Fruit fly (Drosophila melanogaster) whole organism, embryonic: ENCODE data around the gene CG13949.

Experiments
- B-H2 ChIP-seq: fragments of 200-800 bp; sonication (Bioruptor generic); optimal IDR thresholded peaks from 2 replicates; lab custom pipeline; 2018; ENCODE audit warnings: missing biosample characterization, mild to moderate bottlenecking, missing genetic modification characterization
- BEAF-32 ChIP-seq: fragments of 200-800 bp; sonication (Bioruptor generic); optimal IDR thresholded peaks from 3 replicates; lab custom pipeline; 2017; ENCODE audit warnings: missing biosample characterization, missing genetic modification characterization, mild to moderate bottlenecking, moderate library complexity, missing genetic modification reagents
- CG10431 ChIP-seq: fragments of 200-800 bp; sonication (Bioruptor generic); optimal IDR thresholded peaks from 3 replicates; lab custom pipeline; 2018; ENCODE audit warnings: missing biosample characterization, mild to moderate bottlenecking, missing genetic modification characterization
- CG10462 ChIP-seq: fragments of 200-800 bp; sonication (Bioruptor generic); optimal IDR thresholded peaks from 2 replicates; lab custom pipeline; 2016; ENCODE audit warnings: missing biosample characterization, missing genetic modification characterization
- CG11504 ChIP-seq: fragments of 200-800 bp; sonication (Bioruptor generic); optimal IDR thresholded peaks from 3 replicates; lab custom pipeline; 2019; ENCODE audit warnings: missing biosample characterization, mild to moderate bottlenecking, missing genetic modification characterization, moderate library complexity
- CG11560 ChIP-seq: fragments of 200-800 bp; sonication (Bioruptor generic); IDR thresholded peaks from 3 replicates; pipeline ENCODE4 v1.3.6; 2022; ENCODE audit warnings: missing biosample characterization, missing genetic modification characterization
- CG15011 ChIP-seq: fragments of 200-800 bp; sonication (Bioruptor generic); optimal IDR thresholded peaks from 3 replicates; lab custom pipeline; 2018; ENCODE audit warnings: missing biosample characterization, mild to moderate bottlenecking, missing genetic modification characterization
- CG15073 ChIP-seq: fragments of 200-800 bp; sonication (Bioruptor generic); optimal IDR thresholded peaks from 2 replicates; lab custom pipeline; 2016; ENCODE audit warnings: missing biosample characterization, missing genetic modification characterization
- CG1529 ChIP-seq: fragments of 200-800 bp; sonication (Bioruptor generic); optimal IDR thresholded peaks from 3 replicates; lab custom pipeline; 2018; ENCODE audit warnings: missing biosample characterization, missing genetic modification characterization
- CG34224 ChIP-seq: fragments of 200-800 bp; sonication (Bioruptor generic); IDR thresholded peaks from 3 replicates; pipeline ENCODE4 v1.3.6; 2022; ENCODE audit warnings: missing biosample characterization, missing genetic modification characterization; ENCODE audit not compliant: partially characterized antibody
- CG4820 ChIP-seq: fragments of 200-800 bp; sonication (Bioruptor generic); optimal IDR thresholded peaks from 3 replicates; lab custom pipeline; 2016; ENCODE audit warnings: missing biosample characterization, missing genetic modification characterization
- CG4854 ChIP-seq: fragments of 200-800 bp; sonication (Bioruptor generic); optimal IDR thresholded peaks from 2 replicates; lab custom pipeline; 2016; ENCODE audit warnings: missing biosample characterization, missing genetic modification characterization, inconsistent platforms
- CG7745 ChIP-seq: fragments of 200-800 bp; sonication (Bioruptor generic); optimal IDR thresholded peaks from 2 replicates; lab custom pipeline; 2018; ENCODE audit warnings: missing biosample characterization, mild to moderate bottlenecking, missing genetic modification characterization, moderate library complexity
- CG7987 ChIP-seq: fragments of 200-800 bp; sonication (Bioruptor generic); optimal IDR thresholded peaks from 2 replicates; lab custom pipeline; 2018; ENCODE audit warnings: missing biosample characterization, mild to moderate bottlenecking, missing genetic modification characterization, moderate library complexity
- CG9609 ChIP-seq: fragments of 200-800 bp; sonication (Bioruptor generic); optimal IDR thresholded peaks from 3 replicates; lab custom pipeline; 2016; ENCODE audit warnings: missing biosample characterization, missing genetic modification characterization
- CkIIα-i1 ChIP-seq: fragments of 200-800 bp; sonication (Bioruptor generic); IDR thresholded peaks from 2 replicates; pipeline ENCODE4 v1.3.6; 2022; ENCODE audit warnings: missing biosample characterization, missing genetic modification characterization
- D ChIP-seq, 2 experiments: fragments of 200-800 bp in 1 of 2; fragments of >200 bp in 1 of 2; sonication (Bioruptor generic) in 1 of 2; optimal IDR thresholded peaks; 2 replicates in 1 of 2; 3 replicates in 1 of 2; lab custom pipeline; 2017; ENCODE audit warnings: mild to moderate bottlenecking in 1 of 2, missing biosample characterization in 1 of 2, missing genetic modification characterization in 1 of 2, missing genetic modification reagents in 1 of 2
- Eip74EF ChIP-seq, 2 experiments: fragments of 200-800 bp in 1 of 2; fragments of >200 bp in 1 of 2; sonication (Bioruptor generic) in 1 of 2; optimal IDR thresholded peaks; 2 replicates each; lab custom pipeline; 2017 to 2019; ENCODE audit warnings: missing biosample characterization in 2 of 2, missing genetic modification characterization in 2 of 2, mild to moderate bottlenecking in 1 of 2, moderate library complexity in 1 of 2
- Elba2 ChIP-seq: fragments of 200-800 bp; sonication (Bioruptor generic); optimal IDR thresholded peaks from 3 replicates; lab custom pipeline; 2016; ENCODE audit warnings: missing biosample characterization, missing genetic modification characterization
- Ets97D ChIP-seq: fragments of 200-800 bp; sonication (Bioruptor generic); optimal IDR thresholded peaks from 3 replicates; lab custom pipeline; 2016; ENCODE audit warnings: missing biosample characterization, missing genetic modification characterization
- H2.0 ChIP-seq: fragments of 200-800 bp; sonication (Bioruptor generic); IDR thresholded peaks from 2 replicates; pipeline ENCODE4 v1.3.6; 2022; ENCODE audit warnings: missing biosample characterization, missing genetic modification characterization
- HmgD ChIP-seq: fragments of 200-800 bp; sonication (Bioruptor generic); optimal IDR thresholded peaks from 3 replicates; lab custom pipeline; 2016; ENCODE audit warnings: missing biosample characterization, missing genetic modification characterization
- Oli ChIP-seq: fragments of 200-800 bp; sonication (Bioruptor generic); optimal IDR thresholded peaks from 2 replicates; lab custom pipeline; 2018; ENCODE audit warnings: missing biosample characterization, mild to moderate bottlenecking, missing genetic modification characterization, moderate library complexity
- Side ChIP-seq: fragments of 200-800 bp; sonication (Bioruptor generic); optimal IDR thresholded peaks from 2 replicates; lab custom pipeline; 2016; ENCODE audit warnings: missing biosample characterization, missing genetic modification characterization
- Sry-β ChIP-seq: fragments of 200-800 bp; sonication (Bioruptor generic); optimal IDR thresholded peaks from 2 replicates; lab custom pipeline; 2018; ENCODE audit warnings: missing biosample characterization, mild to moderate bottlenecking, missing genetic modification characterization, moderate library complexity
- ac ChIP-seq: fragments of 200-800 bp; sonication (Bioruptor generic); optimal IDR thresholded peaks from 3 replicates; lab custom pipeline; 2017; ENCODE audit warnings: missing biosample characterization, mild to moderate bottlenecking, missing genetic modification characterization
- ara ChIP-seq: fragments of 200-800 bp; sonication (Bioruptor generic); IDR thresholded peaks from 2 replicates; pipeline ENCODE4 v1.3.6; 2022; ENCODE audit warnings: missing biosample characterization, missing genetic modification characterization
- ato ChIP-seq: fragments of 200-800 bp; sonication (Bioruptor generic); IDR thresholded peaks from 2 replicates; pipeline ENCODE4 v1.3.6; 2022; ENCODE audit warnings: missing biosample characterization, missing genetic modification characterization; ENCODE audit not compliant: partially characterized antibody
- az2 ChIP-seq: fragments of 200-800 bp; sonication (Bioruptor generic); optimal IDR thresholded peaks from 3 replicates; lab custom pipeline; 2016; ENCODE audit warnings: missing biosample characterization, missing genetic modification characterization
- bab2 ChIP-seq: fragments of 200-800 bp; sonication (Bioruptor generic); optimal IDR thresholded peaks from 2 replicates; lab custom pipeline; 2016; ENCODE audit warnings: missing biosample characterization, missing genetic modification characterization
- bcd ChIP-seq: fragments of 200-800 bp; sonication (Bioruptor generic); optimal IDR thresholded peaks from 2 replicates; lab custom pipeline; 2017; ENCODE audit warnings: missing biosample characterization, mild to moderate bottlenecking, missing genetic modification characterization
- crc ChIP-seq: fragments of 200-800 bp; sonication (Bioruptor generic); optimal IDR thresholded peaks from 2 replicates; lab custom pipeline; 2016; ENCODE audit warnings: missing biosample characterization, missing genetic modification characterization
- exex ChIP-seq: fragments of 200-800 bp; sonication (Bioruptor generic); optimal IDR thresholded peaks from 4 replicates; lab custom pipeline; 2018; ENCODE audit warnings: missing biosample characterization, mild to moderate bottlenecking, missing genetic modification characterization, moderate library complexity
- fd96Cb ChIP-seq: fragments of 200-800 bp; sonication (Bioruptor generic); optimal IDR thresholded peaks from 2 replicates; lab custom pipeline; 2018; ENCODE audit warnings: missing biosample characterization, mild to moderate bottlenecking, missing genetic modification characterization, moderate library complexity
- gro ChIP-seq: fragments of 200-800 bp; sonication (Bioruptor generic); optimal IDR thresholded peaks from 2 replicates; lab custom pipeline; 2016; ENCODE audit warnings: missing biosample characterization, missing genetic modification characterization
- insv ChIP-seq, 2 experiments: fragments of 200-800 bp; sonication (Bioruptor generic); optimal IDR thresholded peaks; 3 replicates each; lab custom pipeline; 2016 to 2018; ENCODE audit warnings: missing biosample characterization in 2 of 2, missing genetic modification characterization in 2 of 2
- jumu ChIP-seq: fragments of 200-800 bp; sonication (Bioruptor generic); optimal IDR thresholded peaks from 3 replicates; lab custom pipeline; 2016; ENCODE audit warnings: missing biosample characterization, missing genetic modification characterization
- kay ChIP-seq: fragments of 200-800 bp; sonication (Bioruptor generic); optimal IDR thresholded peaks from 2 replicates; lab custom pipeline; 2016; ENCODE audit warnings: missing biosample characterization, missing genetic modification characterization
- prd ChIP-seq, 3 experiments: fragments of >200 bp in 2 of 3; fragments of 200-800 bp in 1 of 3; sonication (Bioruptor generic) in 1 of 3; optimal IDR thresholded peaks in 2 of 3; IDR thresholded peaks in 1 of 3; 2 replicates in 2 of 3; 3 replicates in 1 of 3; pipeline versions ENCODE4 v1.3.6 to Lab custom; 2017 to 2022; ENCODE audit warnings: missing biosample characterization in 1 of 3, missing genetic modification characterization in 1 of 3
- repo ChIP-seq: fragments of 200-800 bp; sonication (Bioruptor generic); optimal IDR thresholded peaks from 2 replicates; lab custom pipeline; 2016; ENCODE audit warnings: missing biosample characterization, missing genetic modification characterization
- salm ChIP-seq: fragments of 200-800 bp; sonication (Bioruptor generic); optimal IDR thresholded peaks from 2 replicates; lab custom pipeline; 2018; ENCODE audit warnings: missing biosample characterization, mild to moderate bottlenecking, missing genetic modification characterization
- sisA ChIP-seq: fragments of 200-800 bp; sonication (Bioruptor generic); IDR thresholded peaks from 2 replicates; pipeline ENCODE4 v1.3.6; 2022; ENCODE audit warnings: missing biosample characterization, missing genetic modification characterization
- sob ChIP-seq: fragments of 200-800 bp; sonication (Bioruptor generic); IDR thresholded peaks from 2 replicates; pipeline ENCODE4 v1.3.6; 2022; ENCODE audit warnings: missing biosample characterization, missing genetic modification characterization
- ssp ChIP-seq: fragments of 200-800 bp; sonication (Bioruptor generic); IDR thresholded peaks from 2 replicates; pipeline ENCODE4 v1.3.6; 2022; ENCODE audit warnings: missing biosample characterization, missing genetic modification characterization
- tin ChIP-seq: fragments of 200-800 bp; sonication (Bioruptor generic); optimal IDR thresholded peaks from 3 replicates; lab custom pipeline; 2016; ENCODE audit warnings: missing biosample characterization, missing genetic modification characterization
- toy ChIP-seq: fragments of 200-800 bp; sonication (Bioruptor generic); IDR thresholded peaks from 2 replicates; pipeline ENCODE4 v1.3.6; 2022; ENCODE audit warnings: missing biosample characterization, missing genetic modification characterization
- usp ChIP-seq: fragments of >200 bp; optimal IDR thresholded peaks from 2 replicates; lab custom pipeline; 2017; ENCODE audit warnings: missing biosample characterization, missing genetic modification characterization
- zf30C ChIP-seq: fragments of 200-800 bp; sonication (Bioruptor generic); optimal IDR thresholded peaks from 3 replicates; lab custom pipeline; 2018; ENCODE audit warnings: missing biosample characterization, mild to moderate bottlenecking, missing genetic modification characterization

The CG13949 gene

dm6 chr2L:856690-857488 is 1.8 kb downstream of the CG13949 start (continued):
- TF ChIP-seq salm (tag; lab: Kevin White, UChicago) = peak; percentile 55
- no peak for TF ChIP-seq CkIIα-i1
- no peak for TF ChIP-seq Ets97D (GFP tag; lab: Kevin White, UChicago)
- peak; percentile 23 for TF ChIP-seq HmgD (GFP tag; lab: Kevin White, UChicago)
- peak; percentile 74 for TF ChIP-seq bcd
- peak; percentile 63 for TF ChIP-seq CG9609 (GFP tag; lab: Kevin White, UChicago)
- peak; percentile 28 for TF ChIP-seq CG4854 (GFP tag; lab: Kevin White, UChicago)
- no peak for TF ChIP-seq insv (GFP tag; optimal IDR thresholded peaks at IDR 0.05; lab: Kevin White, UChicago)
- peak; percentile 83 for TF ChIP-seq CG1529 (GFP tag; lab: Kevin White, UChicago)
- TF ChIP-seq crc = peak; percentile 67
- TF ChIP-seq repo (GFP tag; lab: Kevin White, UChicago) = peak; percentile 45
- no peak for TF ChIP-seq toy (GFP tag; lab: Robert Waterston, UW)
- TF ChIP-seq ara = peak; percentile 93
- no peak for TF ChIP-seq ato (GFP tag; lab: Robert Waterston, UW)
- TF ChIP-seq prd (optimal IDR thresholded peaks at IDR 0.05; lab: Kevin White, UChicago) = no peak
- peak; percentile 89 for TF ChIP-seq prd (GFP tag; IDR thresholded peaks at IDR 0.05; lab: Robert Waterston, UW)
- no peak for TF ChIP-seq CG7745 (tag; lab: Kevin White, UChicago)
- TF ChIP-seq CG11504 = peak; percentile 86
- TF ChIP-seq CG15011 = peak; percentile 60
- peak; percentile 85 for TF ChIP-seq fd96Cb
- no peak for TF ChIP-seq CG15073 (GFP tag; lab: Kevin White, UChicago)
- no peak for TF ChIP-seq usp (GFP tag; lab: Kevin White, UChicago)
- TF ChIP-seq CG10462 (GFP tag; lab: Kevin White, UChicago) = peak; percentile 34
- TF ChIP-seq CG11560 (tag; lab: Robert Waterston, UW) = peak; percentile 63; the same call in 1 of the 3 replicates
- TF ChIP-seq kay (GFP tag; lab: Kevin White, UChicago) = peak; percentile 47
- no peak for TF ChIP-seq CG34224 (GFP tag; lab: Robert Waterston, UW)
- TF ChIP-seq B-H2 (GFP tag; lab: Kevin White, UChicago) = no peak
- TF ChIP-seq D (optimal IDR thresholded peaks at IDR 0.05; lab: Kevin White, UChicago) = no peak
- peak; percentile 80 for TF ChIP-seq D (GFP tag; optimal IDR thresholded peaks at IDR 0.05; lab: Kevin White, UChicago)
- TF ChIP-seq tin (GFP tag; lab: Kevin White, UChicago) = peak; percentile 46
- TF ChIP-seq zf30C (GFP tag; lab: Kevin White, UChicago) = no peak
- TF ChIP-seq BEAF-32 (GFP tag; lab: Kevin White, UChicago) = no peak
- TF ChIP-seq CG4820 (GFP tag; lab: Kevin White, UChicago) = peak; percentile 78
- peak; percentile 74 for TF ChIP-seq H2.0 (GFP tag; lab: Robert Waterston, UW)
- peak; percentile 46 for TF ChIP-seq exex (tag; lab: Kevin White, UChicago)
- no peak for TF ChIP-seq gro (GFP tag; lab: Kevin White, UChicago)
- TF ChIP-seq bab2 = peak; percentile 58
- peak; percentile 89 for TF ChIP-seq sisA (GFP tag; lab: Robert Waterston, UW)
- TF ChIP-seq Side (GFP tag; lab: Kevin White, UChicago) = peak; percentile 64
- TF ChIP-seq CG7987 = peak; percentile 12
- TF ChIP-seq sob = peak; percentile 68; the same call in 1 of the 2 replicates
- TF ChIP-seq jumu (GFP tag; lab: Kevin White, UChicago) = peak; percentile 78
- peak; percentile 41 for TF ChIP-seq Sry-β (GFP tag; lab: Kevin White, UChicago)
- peak; percentile 79 for TF ChIP-seq Oli
- peak; percentile 73 for TF ChIP-seq az2
- TF ChIP-seq CG10431 (GFP tag; lab: Kevin White, UChicago) = no peak
- TF ChIP-seq Elba2 (GFP tag; lab: Kevin White, UChicago) = no peak
- TF ChIP-seq Eip74EF (GFP tag; optimal IDR thresholded peaks at IDR 0.05; lab: Kevin White, UChicago) = peak in 1 of 2 experiments; percentile 77
- TF ChIP-seq ac (GFP tag; lab: Kevin White, UChicago) = peak; percentile 52
- peak; percentile 71 for TF ChIP-seq ssp (GFP tag; lab: Robert Waterston, UW)
